Fruit fly (Drosophila melanogaster) whole organism, embryonic: ENCODE results near the gene CG33939.

Experiments
- CG10543 ChIP-seq: fragments of 200-800 bp; sonication (Bioruptor generic); optimal IDR thresholded peaks from 3 replicates; lab custom pipeline; 2017; ENCODE audit warnings: missing biosample characterization, mild to moderate bottlenecking, missing genetic modification characterization, moderate library complexity
- CG10959 ChIP-seq: fragments of 200-800 bp; sonication (Bioruptor generic); IDR thresholded peaks from 2 replicates; pipeline ENCODE4 v1.3.6; 2022; ENCODE audit warnings: missing biosample characterization, missing genetic modification characterization
- CG10979 ChIP-seq: fragments of 200-800 bp; sonication (Bioruptor generic); optimal IDR thresholded peaks from 2 replicates; lab custom pipeline; 2018; ENCODE audit warnings: missing biosample characterization, mild to moderate bottlenecking, missing genetic modification characterization, moderate library complexity
- CG12071 ChIP-seq: fragments of 200-800 bp; sonication (Bioruptor generic); optimal IDR thresholded peaks from 3 replicates; lab custom pipeline; 2018; ENCODE audit warnings: missing biosample characterization, mild to moderate bottlenecking, missing genetic modification characterization
- CG14710 ChIP-seq: fragments of 200-800 bp; sonication (Bioruptor generic); optimal IDR thresholded peaks from 3 replicates; lab custom pipeline; 2019; ENCODE audit warnings: missing biosample characterization, mild to moderate bottlenecking, missing genetic modification characterization, moderate library complexity
- CG14860 ChIP-seq: fragments of 200-800 bp; sonication (Bioruptor generic); IDR thresholded peaks from 3 replicates; pipeline ENCODE4 v1.3.6; 2022; ENCODE audit warnings: missing biosample characterization, missing genetic modification characterization; ENCODE audit not compliant: partially characterized antibody
- CG15479 ChIP-seq: fragments of 200-800 bp; sonication (Bioruptor generic); optimal IDR thresholded peaks from 3 replicates; lab custom pipeline; 2019; ENCODE audit warnings: missing biosample characterization, mild to moderate bottlenecking, missing genetic modification characterization, moderate library complexity
- CG17186 ChIP-seq: fragments of 200-800 bp; sonication (Bioruptor generic); optimal IDR thresholded peaks from 3 replicates; lab custom pipeline; 2017; ENCODE audit warnings: missing biosample characterization, missing genetic modification reagents, missing genetic modification characterization
- CG2678 ChIP-seq: fragments of 200-800 bp; sonication (Bioruptor generic); optimal IDR thresholded peaks from 3 replicates; lab custom pipeline; 2019; ENCODE audit warnings: missing biosample characterization, mild to moderate bottlenecking, missing genetic modification characterization, moderate library complexity
- CG2889 ChIP-seq: fragments of 200-800 bp; sonication (Bioruptor generic); IDR thresholded peaks from 3 replicates; pipeline ENCODE4 v1.3.6; 2022; ENCODE audit warnings: missing biosample characterization, missing genetic modification characterization
- CG34224 ChIP-seq: fragments of 200-800 bp; sonication (Bioruptor generic); IDR thresholded peaks from 3 replicates; pipeline ENCODE4 v1.3.6; 2022; ENCODE audit warnings: missing biosample characterization, missing genetic modification characterization; ENCODE audit not compliant: partially characterized antibody
- CG4360 ChIP-seq: fragments of 200-800 bp; sonication (Bioruptor generic); IDR thresholded peaks from 2 replicates; pipeline ENCODE4 v1.3.6; 2022; ENCODE audit warnings: missing biosample characterization, missing genetic modification characterization
- CG4820 ChIP-seq: fragments of 200-800 bp; sonication (Bioruptor generic); optimal IDR thresholded peaks from 3 replicates; lab custom pipeline; 2016; ENCODE audit warnings: missing biosample characterization, missing genetic modification characterization
- CG7556 ChIP-seq: fragments of 200-800 bp; sonication (Bioruptor generic); optimal IDR thresholded peaks from 2 replicates; lab custom pipeline; 2017; ENCODE audit warnings: missing biosample characterization, mild to moderate bottlenecking, missing genetic modification characterization
- CG7963 ChIP-seq: fragments of 200-800 bp; sonication (Bioruptor generic); IDR thresholded peaks from 3 replicates; pipeline ENCODE4 v1.3.6; 2022; ENCODE audit warnings: missing biosample characterization, missing genetic modification characterization; ENCODE audit not compliant: partially characterized antibody
- CHES-1-like ChIP-seq: fragments of 200-800 bp; sonication (Bioruptor generic); optimal IDR thresholded peaks from 2 replicates; lab custom pipeline; 2016; ENCODE audit warnings: missing biosample characterization, missing genetic modification characterization
- CoRest ChIP-seq: fragments of 200-800 bp; sonication (Bioruptor generic); optimal IDR thresholded peaks from 3 replicates; lab custom pipeline; 2018; ENCODE audit warnings: missing biosample characterization, mild to moderate bottlenecking, missing genetic modification characterization, moderate library complexity
- Dek ChIP-seq: fragments of 200-800 bp; sonication (Bioruptor generic); optimal IDR thresholded peaks from 3 replicates; lab custom pipeline; 2019; ENCODE audit warnings: missing biosample characterization, mild to moderate bottlenecking, missing genetic modification characterization, moderate library complexity
- Eip74EF ChIP-seq, 2 experiments: fragments of 200-800 bp in 1 of 2; fragments of >200 bp in 1 of 2; sonication (Bioruptor generic) in 1 of 2; optimal IDR thresholded peaks; 2 replicates each; lab custom pipeline; 2017 to 2019; ENCODE audit warnings: missing biosample characterization in 2 of 2, missing genetic modification characterization in 2 of 2, mild to moderate bottlenecking in 1 of 2, moderate library complexity in 1 of 2
- Ets65A ChIP-seq: fragments of 200-800 bp; sonication (Bioruptor generic); peaks from one replicate; lab custom pipeline; 2016; ENCODE audit warnings: missing biosample characterization, missing genetic modification characterization
- Fer3 ChIP-seq: fragments of 200-800 bp; sonication (Bioruptor generic); optimal IDR thresholded peaks from 2 replicates; lab custom pipeline; 2018; ENCODE audit warnings: missing biosample characterization, mild to moderate bottlenecking, missing genetic modification characterization, moderate library complexity
- HLH3B ChIP-seq: fragments of 200-800 bp; sonication (Bioruptor generic); IDR thresholded peaks from 2 replicates; pipeline ENCODE4 v1.3.6; 2022; ENCODE audit warnings: missing biosample characterization, missing genetic modification characterization
- Hr78 ChIP-seq, 2 experiments: fragments of 200-800 bp in 1 of 2; fragments of >200 bp in 1 of 2; sonication (Bioruptor generic) in 1 of 2; optimal IDR thresholded peaks; 2 replicates each; lab custom pipeline; 2017 to 2019; ENCODE audit warnings: missing biosample characterization in 2 of 2, missing genetic modification characterization in 2 of 2, mild to moderate bottlenecking in 1 of 2, moderate library complexity in 1 of 2
- MTF-1 ChIP-seq: fragments of 200-800 bp; sonication (Bioruptor generic); optimal IDR thresholded peaks from 2 replicates; lab custom pipeline; 2018; ENCODE audit warnings: missing biosample characterization, mild to moderate bottlenecking, missing genetic modification characterization, borderline replicate concordance
- Nf-YA ChIP-seq: fragments of 200-800 bp; sonication (Bioruptor generic); IDR thresholded peaks from 2 replicates; pipeline ENCODE4 v1.3.6; 2022; ENCODE audit warnings: missing biosample characterization, missing genetic modification characterization
- Nf-YC ChIP-seq: fragments of 200-800 bp; optimal IDR thresholded peaks from 3 replicates; lab custom pipeline; 2019; ENCODE audit warnings: missing biosample characterization, mild to moderate bottlenecking, missing genetic modification characterization, moderate library complexity
- Rx ChIP-seq: fragments of 200-800 bp; sonication (Bioruptor generic); IDR thresholded peaks from 2 replicates; pipeline ENCODE4 v1.3.6; 2022; ENCODE audit warnings: missing biosample characterization, missing genetic modification characterization
- Scr ChIP-seq: fragments of 200-800 bp; sonication (Bioruptor generic); IDR thresholded peaks from 2 replicates; pipeline ENCODE4 v1.3.6; 2022; ENCODE audit warnings: missing biosample characterization, missing genetic modification characterization; ENCODE audit not compliant: partially characterized antibody
- Sox102F ChIP-seq: fragments of 200-800 bp; sonication (Bioruptor generic); optimal IDR thresholded peaks from 2 replicates; lab custom pipeline; 2018; ENCODE audit warnings: missing biosample characterization, mild to moderate bottlenecking, missing genetic modification characterization, moderate library complexity
- Usf ChIP-seq: fragments of 200-800 bp; sonication (Bioruptor generic); optimal IDR thresholded peaks from 2 replicates; lab custom pipeline; 2017; ENCODE audit warnings: missing genotype, missing biosample characterization, missing genetic modification characterization
- bsh ChIP-seq, 2 experiments: fragments of 200-800 bp; sonication (Bioruptor generic); optimal IDR thresholded peaks; 2 replicates each; lab custom pipeline; 2017 to 2018; ENCODE audit warnings: mild to moderate bottlenecking in 2 of 2, missing biosample characterization in 2 of 2, missing genetic modification characterization in 2 of 2, moderate library complexity in 1 of 2
- btn ChIP-seq: fragments of 200-800 bp; sonication (Bioruptor generic); optimal IDR thresholded peaks from 2 replicates; lab custom pipeline; 2016; ENCODE audit warnings: missing biosample characterization, missing genetic modification characterization
- ci ChIP-seq: fragments of 200-800 bp; sonication (Bioruptor generic); IDR thresholded peaks from 3 replicates; pipeline ENCODE4 v1.3.6; 2022; ENCODE audit warnings: missing biosample characterization, missing genetic modification characterization
- danr ChIP-seq: fragments of 200-800 bp; sonication (Bioruptor generic); IDR thresholded peaks from 2 replicates; pipeline ENCODE4 v1.3.6; 2022; ENCODE audit warnings: missing biosample characterization, missing genetic modification characterization
- esg ChIP-seq: fragments of 200-800 bp; sonication (Bioruptor generic); conservative IDR thresholded peaks from 2 replicates; pipeline ENCODE4 v1.3.6; 2022; ENCODE audit warnings: missing biosample characterization, missing genetic modification characterization
- fru ChIP-seq: fragments of >200 bp; optimal IDR thresholded peaks from 2 replicates; lab custom pipeline; 2017
- gcm ChIP-seq: fragments of 200-800 bp; sonication (Bioruptor generic); optimal IDR thresholded peaks from 2 replicates; lab custom pipeline; 2019; ENCODE audit warnings: missing biosample characterization, mild to moderate bottlenecking, missing genetic modification characterization, moderate library complexity
- gem ChIP-seq: fragments of 200-800 bp; sonication (Bioruptor generic); optimal IDR thresholded peaks from 2 replicates; lab custom pipeline; 2019; ENCODE audit warnings: missing biosample characterization, mild to moderate bottlenecking, missing genetic modification characterization, moderate library complexity
- grau ChIP-seq: fragments of 200-800 bp; optimal IDR thresholded peaks from 3 replicates; lab custom pipeline; 2019; ENCODE audit warnings: missing biosample characterization, mild to moderate bottlenecking, missing genetic modification characterization, moderate library complexity
- lola ChIP-seq, 3 experiments: fragments of >200 bp in 2 of 3; fragments of 200-800 bp in 1 of 3; sonication (Bioruptor generic) in 1 of 3; optimal IDR thresholded peaks; 2 replicates each; lab custom pipeline; 2017 to 2019; ENCODE audit warnings: missing biosample characterization in 3 of 3, missing genetic modification characterization in 3 of 3, mild to moderate bottlenecking in 1 of 3, moderate library complexity in 1 of 3
- nmo ChIP-seq: fragments of 200-800 bp; sonication (Bioruptor generic); optimal IDR thresholded peaks from 2 replicates; lab custom pipeline; 2018; ENCODE audit warnings: missing biosample characterization, mild to moderate bottlenecking, missing genetic modification characterization, moderate library complexity
- rib ChIP-seq: fragments of 200-800 bp; sonication (Bioruptor generic); IDR thresholded peaks from 2 replicates; pipeline ENCODE4 v1.3.6; 2022; ENCODE audit warnings: missing biosample characterization, missing genetic modification characterization
- ro ChIP-seq: fragments of 200-800 bp; sonication (Bioruptor generic); IDR thresholded peaks from 2 replicates; pipeline ENCODE4 v1.3.6; 2022; ENCODE audit warnings: missing biosample characterization, missing genetic modification characterization
- row ChIP-seq: fragments of 200-800 bp; sonication (Bioruptor generic); IDR thresholded peaks from 3 replicates; pipeline ENCODE4 v1.3.6; 2022; ENCODE audit warnings: missing biosample characterization, missing genetic modification characterization
- salm ChIP-seq: fragments of 200-800 bp; sonication (Bioruptor generic); optimal IDR thresholded peaks from 2 replicates; lab custom pipeline; 2018; ENCODE audit warnings: missing biosample characterization, mild to moderate bottlenecking, missing genetic modification characterization
- slbo ChIP-seq: fragments of 200-800 bp; sonication (Bioruptor generic); IDR thresholded peaks from 2 replicates; pipeline ENCODE4 v1.3.6; 2022; ENCODE audit warnings: missing biosample characterization, missing genetic modification characterization
- sob ChIP-seq: fragments of 200-800 bp; sonication (Bioruptor generic); IDR thresholded peaks from 2 replicates; pipeline ENCODE4 v1.3.6; 2022; ENCODE audit warnings: missing biosample characterization, missing genetic modification characterization
- zen ChIP-seq: fragments of 200-800 bp; sonication (Bioruptor generic); optimal IDR thresholded peaks from 3 replicates; lab custom pipeline; 2018; ENCODE audit warnings: missing biosample characterization, mild to moderate bottlenecking, missing genetic modification characterization, moderate library complexity

The CG33939 gene

DNA sequence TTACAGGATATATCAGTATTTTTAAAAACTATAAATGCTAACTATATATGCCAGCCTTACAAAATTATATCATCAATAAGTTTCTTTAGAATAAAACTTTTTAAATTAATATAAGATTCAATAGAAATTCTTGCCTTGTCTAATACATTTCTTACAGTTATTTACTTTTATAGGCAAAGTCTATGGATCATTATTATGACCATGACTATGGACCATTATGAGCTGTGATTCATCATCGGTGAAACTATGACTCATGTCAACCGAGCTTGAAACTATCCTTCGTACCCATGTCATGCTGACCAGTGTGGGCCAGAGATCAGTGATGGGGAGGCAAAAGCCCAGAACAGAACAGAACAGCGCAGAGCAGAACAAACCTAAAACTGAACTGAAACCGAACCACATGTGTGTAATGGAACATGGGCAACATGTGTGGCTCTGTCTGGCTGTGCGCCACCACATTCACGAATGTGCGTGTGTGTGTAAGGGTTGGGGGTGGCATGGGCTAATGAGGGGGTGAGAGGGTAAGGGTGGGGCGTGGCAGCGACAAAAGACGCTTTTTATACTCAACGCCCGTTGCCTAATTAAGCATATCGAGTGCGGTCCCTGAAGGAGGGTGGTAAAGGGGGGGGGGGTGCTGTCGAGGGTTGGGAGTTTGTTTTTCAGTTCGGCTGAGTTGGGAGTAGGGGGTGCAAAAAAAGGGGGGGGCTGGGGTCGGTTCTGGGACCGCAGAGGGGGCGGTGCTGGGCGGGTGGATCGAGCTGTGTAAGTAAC is 16.0 kb downstream of the CG33939 start:
- TF ChIP-seq Sox102F (GFP tag; lab: Kevin White, UChicago) (no peak), btn (GFP tag; lab: Kevin White, UChicago) (no peak), Nf-YC (tag; lab: Kevin White, UChicago) (no peak), salm (tag; lab: Kevin White, UChicago) (no peak), HLH3B (GFP tag; lab: Robert Waterston, UW) (no peak), Scr (GFP tag; lab: Robert Waterston, UW) (no peak), CG2678 (tag; lab: Kevin White, UChicago) (peak; percentile 27), zen (tag; lab: Kevin White, UChicago) (no peak), CG2889 (GFP tag; lab: Robert Waterston, UW) (no peak), CG14860 (GFP tag; lab: Robert Waterston, UW) (no peak), grau (tag; lab: Kevin White, UChicago) (peak; percentile 25), slbo (GFP tag; lab: Robert Waterston, UW) (no peak), bsh (GFP tag; optimal IDR thresholded peaks at IDR 0.05; lab: Kevin White, UChicago) (peak in 1 of 2 experiments; percentile 24), sob (GFP tag; lab: Robert Waterston, UW) (no peak), lola (GFP tag; optimal IDR thresholded peaks at IDR 0.05; lab: Kevin White, UChicago) (peak in 1 of 3 experiments; percentile 27), CG15479 (GFP tag; lab: Kevin White, UChicago) (no peak), Rx (no peak), Usf (GFP tag; lab: Kevin White, UChicago) (no peak), CG12071 (GFP tag; lab: Kevin White, UChicago) (no peak), nmo (peak; percentile 11), CG17186 (GFP tag; lab: Kevin White, UChicago) (no peak), gcm (GFP tag; lab: Kevin White, UChicago) (no peak), ci (GFP tag; lab: Robert Waterston, UW) (peak; percentile 14; the same call in 1 of the 3 replicates), Dek (no peak), CG10543 (GFP tag; lab: Kevin White, UChicago) (peak; percentile 11), CHES-1-like (GFP tag; lab: Kevin White, UChicago) (no peak), Fer3 (tag; lab: Kevin White, UChicago) (no peak), CG7556 (GFP tag; lab: Kevin White, UChicago) (peak; percentile 54), CG4820 (no peak), CG4360 (GFP tag; lab: Robert Waterston, UW) (no peak), ro (GFP tag; lab: Robert Waterston, UW) (no peak), rib (GFP tag; lab: Robert Waterston, UW) (no peak), CoRest (peak; percentile 11), CG7963 (GFP tag; lab: Robert Waterston, UW) (no peak), fru (lab: Kevin White, UChicago) (no peak), CG14710 (tag; lab: Kevin White, UChicago) (peak; percentile 3), Hr78 (GFP tag; optimal IDR thresholded peaks at IDR 0.05; lab: Kevin White, UChicago) (peak in 1 of 2 experiments; percentile 69), Nf-YA (GFP tag; lab: Robert Waterston, UW) (no peak), esg (GFP tag; lab: Robert Waterston, UW) (no peak), MTF-1 (GFP tag; lab: Kevin White, UChicago) (no peak), danr (GFP tag; lab: Robert Waterston, UW) (no peak), Eip74EF (GFP tag; optimal IDR thresholded peaks at IDR 0.05; lab: Kevin White, UChicago) (no peak), gem (tag; lab: Kevin White, UChicago) (peak; percentile 29), row (peak; percentile 8; the same call in 1 of the 3 replicates), CG34224 (GFP tag; lab: Robert Waterston, UW) (no peak), Ets65A (GFP tag; lab: Kevin White, UChicago) (peak; percentile 59), CG10959 (GFP tag; lab: Robert Waterston, UW) (no peak), CG10979 (tag; lab: Kevin White, UChicago) (peak; percentile 10)
